Worm (Caenorhabditis elegans) whole organism, late embryonic: ENCODE measurements around the gene F33C8.4.

Source experiments
- C08G9.2 ChIP-seq: sonication (generic microtip); optimal IDR thresholded peaks from 2 replicates; lab custom pipeline; 2016; ENCODE audit warnings: mild to moderate bottlenecking, missing genetic modification characterization, moderate library complexity, missing compliant biosample characterization
- C38D4.7 ChIP-seq: fragments of 200-800 bp; sonication (Bioruptor generic); optimal IDR thresholded peaks from 2 replicates; lab custom pipeline; 2018; ENCODE audit warnings: mild to moderate bottlenecking, missing genetic modification characterization, moderate library complexity, missing compliant biosample characterization
- K09A11.1 ChIP-seq: sonication (generic microtip); optimal IDR thresholded peaks from 2 replicates; lab custom pipeline; 2017; ENCODE audit warnings: antibody characterized with exemption, mild to moderate bottlenecking, missing genetic modification characterization, missing compliant biosample characterization; ENCODE audit not compliant: insufficient read depth
- Y22D7AL.16 ChIP-seq: sonication (generic microtip); optimal IDR thresholded peaks from 2 replicates; lab custom pipeline; 2016; ENCODE audit warnings: missing genetic modification characterization, missing compliant biosample characterization
- ahr-1 ChIP-seq: sonication (generic microtip); optimal IDR thresholded peaks from 2 replicates; lab custom pipeline; 2016; ENCODE audit warnings: missing genetic modification characterization, missing compliant biosample characterization
- ama-1 ChIP-seq: fragments of 150-350 bp; optimal IDR thresholded peaks from 2 replicates; lab custom pipeline; 2014
- ceh-14 ChIP-seq: sonication (generic microtip); optimal IDR thresholded peaks from 2 replicates; lab custom pipeline; 2016; ENCODE audit warnings: missing genotype, missing genetic modification characterization, missing compliant biosample characterization
- ceh-18 ChIP-seq: sonication (generic microtip); optimal IDR thresholded peaks from 2 replicates; lab custom pipeline; 2016; ENCODE audit warnings: missing genetic modification characterization, missing compliant biosample characterization
- ceh-19 ChIP-seq: fragments of 200-800 bp; sonication (Bioruptor generic); optimal IDR thresholded peaks from 2 replicates; lab custom pipeline; 2018; ENCODE audit warnings: mild to moderate bottlenecking, missing genetic modification characterization, missing compliant biosample characterization
- ceh-22 ChIP-seq: sonication (generic microtip); optimal IDR thresholded peaks from 2 replicates; lab custom pipeline; 2017; ENCODE audit warnings: missing biosample characterization, missing genetic modification characterization
- ceh-31 ChIP-seq: sonication (generic microtip); optimal IDR thresholded peaks from 2 replicates; lab custom pipeline; 2016; ENCODE audit warnings: missing genetic modification characterization, missing compliant biosample characterization
- ceh-45 ChIP-seq: fragments of 200-800 bp; sonication (Bioruptor generic); IDR thresholded peaks from 2 replicates; pipeline ENCODE4 v1.3.6; 2022; ENCODE audit warnings: missing genetic modification reagents, missing genetic modification characterization, missing compliant biosample characterization
- ceh-6 ChIP-seq: fragments of 200-800 bp; sonication (Bioruptor generic); optimal IDR thresholded peaks from 2 replicates; lab custom pipeline; 2018; ENCODE audit warnings: mild to moderate bottlenecking, missing genetic modification characterization, missing compliant biosample characterization
- ceh-9 ChIP-seq: sonication (generic microtip); optimal IDR thresholded peaks from 2 replicates; lab custom pipeline; 2016; ENCODE audit warnings: mild to moderate bottlenecking, missing genetic modification characterization, inconsistent platforms, missing compliant biosample characterization
- che-1 ChIP-seq: sonication (generic microtip); optimal IDR thresholded peaks from 2 replicates; lab custom pipeline; 2016; ENCODE audit warnings: mild to moderate bottlenecking, missing genetic modification characterization, missing compliant biosample characterization
- dmd-4 ChIP-seq: sonication (generic microtip); optimal IDR thresholded peaks from 2 replicates; lab custom pipeline; 2016; ENCODE audit warnings: borderline replicate concordance, missing genetic modification characterization, missing compliant biosample characterization
- dve-1 ChIP-seq: sonication (generic microtip); optimal IDR thresholded peaks from 2 replicates; lab custom pipeline; 2017; ENCODE audit warnings: antibody characterized with exemption, mild to moderate bottlenecking, missing genetic modification characterization, missing compliant biosample characterization
- elt-2 ChIP-seq: sonication (generic microtip); optimal IDR thresholded peaks from 2 replicates; lab custom pipeline; 2016; ENCODE audit warnings: missing genetic modification reagents, missing genetic modification characterization, missing compliant biosample characterization
- elt-4 ChIP-seq: sonication (generic microtip); optimal IDR thresholded peaks from 2 replicates; lab custom pipeline; 2016; ENCODE audit warnings: missing genetic modification characterization, missing compliant biosample characterization
- ets-4 ChIP-seq: sonication (generic microtip); optimal IDR thresholded peaks from 2 replicates; lab custom pipeline; 2016; ENCODE audit warnings: missing genetic modification characterization, missing compliant biosample characterization
- eyg-1 ChIP-seq: sonication (generic microtip); optimal IDR thresholded peaks from 2 replicates; lab custom pipeline; 2016; ENCODE audit warnings: missing genotype, missing genetic modification characterization, missing compliant biosample characterization
- fax-1 ChIP-seq: sonication (generic microtip); optimal IDR thresholded peaks from 2 replicates; lab custom pipeline; 2016; ENCODE audit warnings: missing genotype, missing genetic modification characterization, missing compliant biosample characterization
- gmeb-2 ChIP-seq: sonication (generic microtip); optimal IDR thresholded peaks from 2 replicates; lab custom pipeline; 2016; ENCODE audit warnings: missing genetic modification characterization, inconsistent platforms, missing compliant biosample characterization
- hlh-15 ChIP-seq: sonication (generic microtip); optimal IDR thresholded peaks from 2 replicates; lab custom pipeline; 2016; ENCODE audit warnings: missing genetic modification characterization, missing compliant biosample characterization
- hlh-6 ChIP-seq: sonication (generic microtip); optimal IDR thresholded peaks from 2 replicates; lab custom pipeline; 2016; ENCODE audit warnings: missing genotype, missing genetic modification characterization, missing compliant biosample characterization
- hlh-8 ChIP-seq: sonication (generic microtip); optimal IDR thresholded peaks from 2 replicates; lab custom pipeline; 2016; ENCODE audit warnings: missing genotype, missing genetic modification characterization, missing compliant biosample characterization
- lim-6 ChIP-seq: sonication (generic microtip); optimal IDR thresholded peaks from 2 replicates; lab custom pipeline; 2016; ENCODE audit warnings: missing genetic modification characterization, missing compliant biosample characterization
- lin-11 ChIP-seq: fragments of 200-800 bp; sonication (Bioruptor generic); optimal IDR thresholded peaks from 2 replicates; lab custom pipeline; 2018; ENCODE audit warnings: mild to moderate bottlenecking, missing genetic modification characterization, missing compliant biosample characterization
- madf-2 ChIP-seq: sonication (generic microtip); optimal IDR thresholded peaks from 2 replicates; lab custom pipeline; 2017; ENCODE audit warnings: missing genetic modification characterization, missing compliant biosample characterization
- mec-3 ChIP-seq: sonication (generic microtip); optimal IDR thresholded peaks from 2 replicates; lab custom pipeline; 2016; ENCODE audit warnings: borderline replicate concordance, missing genetic modification characterization, missing compliant biosample characterization
- nhr-11 ChIP-seq: fragments of 150-350 bp; optimal IDR thresholded peaks from 2 replicates; lab custom pipeline; 2014; ENCODE audit warnings: missing biosample characterization, missing genetic modification characterization
- nhr-232 ChIP-seq: sonication (generic microtip); optimal IDR thresholded peaks from 2 replicates; lab custom pipeline; 2016; ENCODE audit warnings: missing genetic modification characterization, missing compliant biosample characterization
- pag-3 ChIP-seq: sonication (generic microtip); optimal IDR thresholded peaks from 2 replicates; lab custom pipeline; 2016; ENCODE audit warnings: missing compliant biosample characterization, missing genetic modification characterization, borderline replicate concordance
- pat-9 ChIP-seq: fragments of 200-800 bp; sonication (Bioruptor generic); optimal IDR thresholded peaks from 2 replicates; lab custom pipeline; 2018; ENCODE audit warnings: mild to moderate bottlenecking, missing genetic modification characterization, moderate library complexity, missing compliant biosample characterization
- pha-2 ChIP-seq: sonication (generic microtip); optimal IDR thresholded peaks from 2 replicates; lab custom pipeline; 2017; ENCODE audit warnings: mild to moderate bottlenecking, missing genetic modification characterization, missing compliant biosample characterization
- pha-4 ChIP-seq: fragments of 150-350 bp; optimal IDR thresholded peaks from 2 replicates; lab custom pipeline; 2018; ENCODE audit warnings: missing biosample characterization, missing genetic modification reagents, missing genetic modification characterization
- pqm-1 ChIP-seq: sonication (generic microtip); optimal IDR thresholded peaks from 2 replicates; lab custom pipeline; 2016; ENCODE audit warnings: missing genetic modification characterization, missing compliant biosample characterization
- ref-2 ChIP-seq: sonication (generic microtip); optimal IDR thresholded peaks from 2 replicates; lab custom pipeline; 2016; ENCODE audit warnings: missing genetic modification characterization, missing compliant biosample characterization
- rnt-1 ChIP-seq: sonication (generic microtip); optimal IDR thresholded peaks from 2 replicates; lab custom pipeline; 2016; ENCODE audit warnings: missing genetic modification characterization, missing compliant biosample characterization
- sdc-2 ChIP-seq: sonication (generic microtip); optimal IDR thresholded peaks from 2 replicates; lab custom pipeline; 2016; ENCODE audit warnings: missing genotype, missing genetic modification characterization, missing compliant biosample characterization
- tbx-2 ChIP-seq: sonication (generic microtip); optimal IDR thresholded peaks from 2 replicates; lab custom pipeline; 2016; ENCODE audit warnings: missing genetic modification characterization, missing compliant biosample characterization
- ttx-3 ChIP-seq: sonication (generic microtip); optimal IDR thresholded peaks from 2 replicates; lab custom pipeline; 2016; ENCODE audit warnings: missing genetic modification reagents, missing genetic modification characterization, missing compliant biosample characterization
- unc-42 ChIP-seq: sonication (generic microtip); optimal IDR thresholded peaks from 2 replicates; lab custom pipeline; 2016; ENCODE audit warnings: missing genotype, missing genetic modification characterization, missing compliant biosample characterization
- zip-5 ChIP-seq: sonication (generic microtip); optimal IDR thresholded peaks from 2 replicates; lab custom pipeline; 2016; ENCODE audit warnings: missing genetic modification characterization, missing compliant biosample characterization
- ztf-16 ChIP-seq: sonication (generic microtip); optimal IDR thresholded peaks from 2 replicates; lab custom pipeline; 2017; ENCODE audit warnings: missing genetic modification characterization, missing compliant biosample characterization

The F33C8.4 gene

DNA sequence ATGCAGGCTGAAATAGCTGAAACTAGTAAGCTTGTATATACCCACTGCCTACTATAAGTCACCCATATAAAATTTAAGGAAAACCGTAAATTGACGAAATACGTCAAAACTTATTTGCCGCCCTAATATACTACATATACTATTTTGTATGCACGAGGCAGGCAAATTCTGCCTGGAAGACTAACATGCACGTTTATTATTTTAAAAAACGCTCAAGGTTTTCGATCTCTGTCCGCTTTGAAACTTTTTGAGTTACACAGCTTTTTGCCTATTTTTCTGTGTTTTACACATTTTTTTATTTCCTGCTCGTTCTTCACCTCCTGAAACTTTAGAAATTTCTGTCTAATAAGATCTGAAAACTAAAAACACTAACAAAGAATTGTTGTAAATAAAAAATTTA lies 11.1 kb downstream of the F33C8.4 start:
- TF ChIP-seq pha-4 (tag; lab: Kevin White, UChicago) (no peak), elt-4 (tag; lab: Kevin White, UChicago) (no peak), ceh-18 (tag; lab: Kevin White, UChicago) (no peak), elt-2 (no peak), rnt-1 (tag; lab: Kevin White, UChicago) (no peak), lim-6 (tag; lab: Kevin White, UChicago) (no peak)
- TF ChIP-seq, all 69 proteins: peak for 0

DNA sequence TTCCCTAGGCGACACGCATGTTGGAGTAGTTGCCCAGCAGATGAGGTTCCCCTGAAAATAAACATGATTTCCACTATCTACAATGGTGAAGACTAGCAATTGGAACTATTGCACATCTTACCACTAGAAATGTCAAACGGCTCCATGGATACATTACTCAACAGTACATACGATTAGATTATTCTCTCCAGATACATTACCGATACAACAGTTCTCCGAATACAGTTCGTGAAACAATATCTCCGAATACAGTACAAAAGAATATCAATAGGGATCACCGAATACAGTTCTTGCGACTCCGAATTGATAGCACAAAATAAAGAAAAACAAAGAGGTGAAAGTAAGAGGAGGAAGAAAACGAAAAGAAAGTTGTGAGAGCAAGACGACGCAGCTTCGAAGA lies 11.7 kb downstream of the F33C8.4 start, which contains the start of gene C05G5.7:
TSS of gene C05G5.7 (minus strand) at position 1 of the 400 bp plus-strand sequence.
- TF ChIP-seq eyg-1 (tag; lab: Kevin White, UChicago), result no peak
- TF ChIP-seq nhr-232 (tag; lab: Kevin White, UChicago), result no peak

DNA sequence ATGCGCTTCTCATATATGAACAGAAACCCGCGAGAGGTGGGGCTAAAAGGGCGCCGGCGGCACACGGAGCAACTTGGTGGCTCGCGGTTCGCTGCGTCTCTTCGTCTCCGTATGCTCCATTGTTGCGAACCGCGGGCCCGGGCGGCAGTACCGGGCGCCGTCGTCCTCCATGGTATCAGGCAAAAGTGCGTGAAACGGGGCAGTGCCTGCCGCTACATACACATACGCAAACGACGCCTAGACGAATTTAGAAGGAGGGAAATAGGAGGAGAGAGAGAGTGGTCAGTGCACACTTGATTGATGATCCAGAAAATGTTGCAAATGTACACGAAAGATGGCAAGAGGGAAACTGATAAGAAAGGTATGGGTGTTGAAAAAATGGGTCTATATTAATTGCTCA lies 12.4 kb downstream of the F33C8.4 start:
- no peak for TF ChIP-seq nhr-11
- TF ChIP-seq elt-2, result peak; percentile 0
- TF ChIP-seq, all 69 proteins: peak for 1

DNA sequence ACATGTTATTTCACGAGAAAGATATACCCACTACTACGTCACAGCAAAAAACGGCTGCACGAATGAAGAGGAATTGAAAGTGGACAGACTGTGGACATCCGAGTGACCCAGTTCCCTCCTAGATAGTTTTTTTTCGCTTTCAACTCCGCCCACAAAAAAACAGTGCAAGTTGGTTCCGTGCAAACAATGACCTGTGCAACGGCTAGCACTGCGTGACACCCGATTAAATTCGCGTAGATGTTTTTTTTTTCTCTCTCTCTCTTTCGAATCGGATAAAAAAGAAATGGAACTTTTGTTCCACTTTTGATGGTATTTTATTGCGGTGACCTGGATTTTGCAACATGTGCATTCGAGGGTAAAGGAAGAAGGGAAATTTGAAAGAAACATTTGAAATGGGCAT lies 13.1 kb downstream of the F33C8.4 start:
- TF ChIP-seq K09A11.1 (no peak), ceh-45 (GFP tag; lab: Robert Waterston, UW) (no peak), hlh-8 (tag; lab: Kevin White, UChicago) (no peak), ztf-16 (no peak), rnt-1 (tag; lab: Kevin White, UChicago) (no peak), ceh-14 (tag; lab: Kevin White, UChicago) (no peak), C08G9.2 (tag; lab: Kevin White, UChicago) (no peak), unc-42 (tag; lab: Kevin White, UChicago) (no peak), ahr-1 (no peak), ceh-31 (tag; lab: Kevin White, UChicago) (no peak), ceh-22 (tag; lab: Kevin White, UChicago) (no peak), ceh-6 (GFP tag; lab: Kevin White, UChicago) (no peak)

DNA sequence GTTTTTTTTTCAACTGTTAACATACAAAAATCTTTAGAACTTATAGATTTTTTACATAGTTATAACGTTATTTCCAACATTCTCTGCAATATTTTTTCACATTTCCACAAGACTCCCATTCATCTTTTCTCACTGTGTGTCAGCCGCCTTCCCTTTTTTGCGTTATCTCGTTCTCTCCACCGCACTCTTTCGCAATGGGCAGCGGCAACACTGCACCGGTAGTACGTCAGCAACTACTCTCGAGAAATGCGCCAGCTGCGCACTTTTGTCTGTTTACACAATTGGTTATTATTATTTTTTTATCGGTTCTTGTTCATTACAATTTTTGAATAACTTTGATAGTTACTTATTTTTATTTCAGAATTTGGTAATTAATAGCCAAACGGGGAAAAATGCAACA lies 14.9 kb downstream of the F33C8.4 start, which contains the start of gene C05G5.2:
TSS of gene C05G5.2 (plus strand) at position 356 of the 400 bp plus-strand sequence.
- TF ChIP-seq hlh-15 (tag; lab: Kevin White, UChicago), result no peak
- TF ChIP-seq ets-4 (tag; lab: Kevin White, UChicago), result peak; percentile 5
- no peak for TF ChIP-seq dmd-4 (tag; lab: Kevin White, UChicago)
- TF ChIP-seq madf-2 (tag; lab: Kevin White, UChicago), result no peak
- peak; percentile 32 for TF ChIP-seq C08G9.2 (tag; lab: Kevin White, UChicago)
- TF ChIP-seq dve-1, result peak; percentile 46
- TF ChIP-seq pat-9 (tag; lab: Kevin White, UChicago), result peak; percentile 6
- TF ChIP-seq ztf-16, result no peak
- TF ChIP-seq fax-1 (tag; lab: Kevin White, UChicago), result peak; percentile 4
- peak; percentile 59 for TF ChIP-seq ceh-31 (tag; lab: Kevin White, UChicago)
- TF ChIP-seq pqm-1 (tag; lab: Kevin White, UChicago), result peak; percentile 13
- TF ChIP-seq hlh-6 (tag; lab: Kevin White, UChicago), result no peak
- TF ChIP-seq rnt-1 (tag; lab: Kevin White, UChicago), result peak; percentile 30
- TF ChIP-seq pag-3 (tag; lab: Kevin White, UChicago), result no peak
- no peak for TF ChIP-seq ceh-9 (tag; lab: Kevin White, UChicago)
- TF ChIP-seq sdc-2 (tag; lab: Kevin White, UChicago), result peak; percentile 68
- TF ChIP-seq gmeb-2 (tag; lab: Kevin White, UChicago), result no peak
- no peak for TF ChIP-seq Y22D7AL.16
- no peak for TF ChIP-seq pha-4 (tag; lab: Kevin White, UChicago)
- peak; percentile 73 for TF ChIP-seq ceh-18 (tag; lab: Kevin White, UChicago)
- TF ChIP-seq ama-1 (lab: Kevin White, UChicago), result no peak
- peak; percentile 65 for TF ChIP-seq ceh-14 (tag; lab: Kevin White, UChicago)
- TF ChIP-seq ref-2 (tag; lab: Kevin White, UChicago), result peak; percentile 52
- TF ChIP-seq lin-11 (tag; lab: Kevin White, UChicago), result peak; percentile 3
- TF ChIP-seq tbx-2 (tag; lab: Kevin White, UChicago), result peak; percentile 77
- peak; percentile 11 for TF ChIP-seq pha-2 (tag; lab: Kevin White, UChicago)
- no peak for TF ChIP-seq mec-3 (tag; lab: Kevin White, UChicago)
- TF ChIP-seq C38D4.7 (GFP tag; lab: Kevin White, UChicago), result no peak
- TF ChIP-seq ceh-19 (GFP tag; lab: Kevin White, UChicago), result peak; percentile 40
- TF ChIP-seq zip-5, result no peak
- TF ChIP-seq ttx-3 (tag; lab: Kevin White, UChicago), result no peak
- peak; percentile 89 for TF ChIP-seq elt-2
- no peak for TF ChIP-seq che-1 (tag; lab: Kevin White, UChicago)
